Worm (Caenorhabditis elegans): Measurements from ENCODE around the gene F41E6.17.

DNA sequence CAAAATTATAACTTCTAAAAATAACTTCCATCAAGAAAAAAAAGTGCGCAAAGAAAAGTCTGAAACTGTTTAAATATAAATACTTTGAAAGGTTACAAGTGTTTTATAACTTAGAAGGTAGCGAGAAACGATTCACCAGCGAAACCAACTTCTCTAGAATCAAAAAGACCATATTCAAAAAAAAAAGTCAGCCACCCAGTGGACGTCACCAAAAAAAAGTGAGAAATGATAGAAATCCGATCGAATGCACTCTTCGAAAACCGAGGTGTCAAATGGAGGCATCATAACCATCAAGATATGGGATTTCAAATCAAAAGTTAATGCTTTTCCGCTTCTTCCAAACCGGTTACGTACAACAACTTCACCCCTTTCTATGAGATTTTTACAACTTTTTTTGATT, 37.4 kb upstream of the F41E6.17 start:
- no peak for TF ChIP-seq cog-1 (tag; optimal IDR thresholded peaks at IDR 0.05)
- TF ChIP-seq ztf-29 (GFP tag; IDR thresholded peaks at IDR 0.05), result no peak
